4 worm cellular contexts compared by ENCODE assay signal in the genomic region with DNA sequence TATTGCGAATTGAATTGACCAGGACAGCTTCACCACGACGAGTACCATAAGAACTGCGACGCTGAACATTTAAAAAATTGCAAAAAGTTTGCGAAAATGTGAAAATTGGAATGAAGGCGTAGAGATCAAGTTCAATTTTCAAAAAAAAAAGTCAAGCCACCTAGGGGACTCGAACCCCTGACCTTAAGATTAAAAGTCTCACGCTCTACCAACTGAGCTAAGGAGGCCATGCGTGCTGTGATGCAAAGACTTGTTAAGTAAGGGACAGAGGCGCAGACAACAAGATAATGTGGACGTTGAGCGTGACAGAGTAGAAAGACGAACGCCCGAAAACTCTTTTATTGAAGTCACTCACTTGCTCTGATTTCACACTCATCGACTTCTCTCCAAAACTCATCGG.
TF ChIP-seq lines count a peak whose summit lies in the region.

No protein-coding gene starts in this region.

TF ChIP-seq in whole organism, L2 larva, 48 proteins besides CTCF, POLR2A, EP300 and RAD21 (continued from another document):
- TF ChIP-seq nhr-23 (tag; optimal IDR thresholded peaks at IDR 0.05; lab: Kevin White, UChicago) (no peak), nhr-6 (tag; optimal IDR thresholded peaks at IDR 0.05; lab: Kevin White, UChicago) (no peak), alr-1 (tag; optimal IDR thresholded peaks at IDR 0.05; lab: Kevin White, UChicago) (no peak), F13H6.1 (tag; optimal IDR thresholded peaks at IDR 0.05; lab: Kevin White, UChicago) (peak; percentile 42), egl-27 (tag; optimal IDR thresholded peaks at IDR 0.05; lab: Kevin White, UChicago) (peak; percentile 37), lsy-2 (tag; optimal IDR thresholded peaks at IDR 0.05; lab: Kevin White, UChicago) (peak; percentile 56 to 74), snpc-4 (tag; optimal IDR thresholded peaks at IDR 0.05; lab: Kevin White, UChicago) (no peak), nhr-10 (tag; optimal IDR thresholded peaks at IDR 0.05; lab: Kevin White, UChicago) (no peak), ceh-16 (tag; optimal IDR thresholded peaks at IDR 0.05; lab: Kevin White, UChicago) (no peak), mbf-1 (tag; optimal IDR thresholded peaks at IDR 0.05; lab: Kevin White, UChicago) (no peak), ZK546.5 (tag; optimal IDR thresholded peaks at IDR 0.05; lab: Kevin White, UChicago) (no peak), elt-1 (tag; optimal IDR thresholded peaks at IDR 0.05; lab: Kevin White, UChicago) (no peak), C34F6.9 (tag; optimal IDR thresholded peaks at IDR 0.05; lab: Kevin White, UChicago) (peak; percentile 65), sem-4 (tag; optimal IDR thresholded peaks at IDR 0.05; lab: Kevin White, UChicago) (no peak), nhr-237 (tag; optimal IDR thresholded peaks at IDR 0.05; lab: Kevin White, UChicago) (no peak), sma-9 (GFP tag; optimal IDR thresholded peaks at IDR 0.05; lab: Kevin White, UChicago) (peak; percentile 76), sma-9 (tag; optimal IDR thresholded peaks at IDR 0.05; lab: Kevin White, UChicago) (no peak), nhr-11 (tag; optimal IDR thresholded peaks at IDR 0.05; lab: Kevin White, UChicago) (peak; percentile 19), lin-13 (GFP tag; optimal IDR thresholded peaks at IDR 0.05; lab: Kevin White, UChicago) (peak; percentile 52), fos-1 (tag; optimal IDR thresholded peaks at IDR 0.05; lab: Kevin White, UChicago) (peak; percentile 38), ceh-82 (tag; optimal IDR thresholded peaks at IDR 0.05; lab: Kevin White, UChicago) (no peak), Y55F3AM.14 (GFP tag; optimal IDR thresholded peaks at IDR 0.05; lab: Kevin White, UChicago) (no peak), elt-3 (tag; optimal IDR thresholded peaks at IDR 0.05; lab: Kevin White, UChicago) (no peak), nhr-129 (tag; optimal IDR thresholded peaks at IDR 0.05; lab: Kevin White, UChicago) (peak; percentile 93), nhr-12 (tag; optimal IDR thresholded peaks at IDR 0.05; lab: Kevin White, UChicago) (no peak), gmeb-1 (tag; optimal IDR thresholded peaks at IDR 0.05; lab: Kevin White, UChicago) (peak; percentile 61)

TF ChIP-seq in whole organism, L4 larva, 104 proteins besides CTCF, POLR2A, EP300 and RAD21 (continued from another document and continues in another):
- TF ChIP-seq attf-4 (tag; optimal IDR thresholded peaks at IDR 0.05; lab: Kevin White, UChicago) (no peak), nhr-111 (GFP tag; optimal IDR thresholded peaks at IDR 0.05; lab: Kevin White, UChicago) (peak; percentile 80), dmd-9 (GFP tag; IDR thresholded peaks at IDR 0.05; lab: Robert Waterston, UW) (peak; percentile 63; the same call in 1 of the 2 replicates), sdz-12 (GFP tag; optimal IDR thresholded peaks at IDR 0.05; lab: Kevin White, UChicago) (no peak), snpc-1.2 (GFP tag; IDR thresholded peaks at IDR 0.05; lab: Robert Waterston, UW) (peak; percentile 79), zip-2 (tag; optimal IDR thresholded peaks at IDR 0.05; lab: Kevin White, UChicago) (no peak), rbr-2 (tag; optimal IDR thresholded peaks at IDR 0.05; lab: Kevin White, UChicago) (peak; percentile 67), lin-38 (GFP tag; IDR thresholded peaks at IDR 0.05; lab: Robert Waterston, UW) (peak; percentile 87), dmd-6 (GFP tag; IDR thresholded peaks at IDR 0.05; lab: Robert Waterston, UW) (peak; percentile 65), madf-9 (GFP tag; conservative IDR thresholded peaks at IDR 0.05; lab: Robert Waterston, UW) (peak; percentile 87), gei-8 (GFP tag; optimal IDR thresholded peaks at IDR 0.05; lab: Kevin White, UChicago) (peak; percentile 38), D1046.2 (GFP tag; IDR thresholded peaks at IDR 0.05; lab: Robert Waterston, UW) (0 out of 2 replicates have a peak, but pooled peaks have one; percentile 69), cey-2 (tag; optimal IDR thresholded peaks at IDR 0.05; lab: Kevin White, UChicago; ENCODE audit: borderline replicate concordance, insufficient read depth) (no peak), nhr-11 (tag; optimal IDR thresholded peaks at IDR 0.05; lab: Kevin White, UChicago) (peak; percentile 1), daf-16 (GFP tag; optimal IDR thresholded peaks at IDR 0.05; lab: Kevin White, UChicago) (peak in 1 of 2 experiments; percentile 72), daf-16 (tag; optimal IDR thresholded peaks at IDR 0.05; lab: Kevin White, UChicago) (peak; percentile 36), nhr-41 (GFP tag; IDR thresholded peaks at IDR 0.05; lab: Robert Waterston, UW) (peak; percentile 91), daf-19 (GFP tag; conservative IDR thresholded peaks at IDR 0.05; lab: Robert Waterston, UW) (peak; percentile 80), egl-27 (tag; optimal IDR thresholded peaks at IDR 0.05; lab: Kevin White, UChicago) (no peak), nhr-28 (tag; optimal IDR thresholded peaks at IDR 0.05; lab: Kevin White, UChicago) (peak; percentile 16), nhr-237 (tag; optimal IDR thresholded peaks at IDR 0.05; lab: Kevin White, UChicago) (no peak), mdl-1 (tag; optimal IDR thresholded peaks at IDR 0.05; lab: Kevin White, UChicago) (peak; percentile 19 to 36), lin-13 (GFP tag; optimal IDR thresholded peaks at IDR 0.05; lab: Kevin White, UChicago) (peak; percentile 73), lsy-2 (tag; optimal IDR thresholded peaks at IDR 0.05; lab: Kevin White, UChicago) (peak in 1 of 2 experiments; percentile 75), egl-43 (GFP tag; IDR thresholded peaks at IDR 0.05; lab: Robert Waterston, UW) (no peak; the same call in 1 of the 2 replicates), set-16 (GFP tag; IDR thresholded peaks at IDR 0.05; lab: Robert Waterston, UW) (no peak), vab-7 (GFP tag; IDR thresholded peaks at IDR 0.05; lab: Robert Waterston, UW) (peak; percentile 94), daf-12 (tag; optimal IDR thresholded peaks at IDR 0.05; lab: Kevin White, UChicago) (no peak), ceh-32 (tag; optimal IDR thresholded peaks at IDR 0.05; lab: Kevin White, UChicago; ENCODE audit: poor library complexity) (no peak), dpl-1 (GFP tag; optimal IDR thresholded peaks at IDR 0.05; lab: Kevin White, UChicago) (peak; percentile 50), dve-1 (tag; optimal IDR thresholded peaks at IDR 0.05; lab: Kevin White, UChicago; ENCODE audit: insufficient read depth) (peak; percentile 60), tag-97 (GFP tag; IDR thresholded peaks at IDR 0.05; lab: Robert Waterston, UW) (no peak), ctbp-1 (GFP tag; IDR thresholded peaks at IDR 0.05; lab: Robert Waterston, UW) (peak; percentile 85), ZK337.2 (GFP tag; IDR thresholded peaks at IDR 0.05; lab: Robert Waterston, UW) (0 out of 2 replicates have a peak, but pooled peaks have one; percentile 58)

TF ChIP-seq in whole organism, late embryonic, 69 proteins besides CTCF, POLR2A, EP300 and RAD21 (continued from another document and continues in another):
- TF ChIP-seq ahr-1 (tag; optimal IDR thresholded peaks at IDR 0.05; lab: Kevin White, UChicago) (no peak), tbx-2 (tag; optimal IDR thresholded peaks at IDR 0.05; lab: Kevin White, UChicago) (peak; percentile 70), fkh-10 (GFP tag; optimal IDR thresholded peaks at IDR 0.05; lab: Kevin White, UChicago) (no peak), ceh-9 (tag; optimal IDR thresholded peaks at IDR 0.05; lab: Kevin White, UChicago) (peak; percentile 47), zip-5 (tag; optimal IDR thresholded peaks at IDR 0.05; lab: Kevin White, UChicago) (peak; percentile 33), ttx-3 (tag; optimal IDR thresholded peaks at IDR 0.05; lab: Kevin White, UChicago) (peak; percentile 58), sox-2 (GFP tag; IDR thresholded peaks at IDR 0.05; lab: Robert Waterston, UW) (peak; percentile 66), pha-4 (tag; optimal IDR thresholded peaks at IDR 0.05; lab: Kevin White, UChicago) (no peak), gmeb-2 (tag; optimal IDR thresholded peaks at IDR 0.05; lab: Kevin White, UChicago) (peak; percentile 64), pros-1 (tag; optimal IDR thresholded peaks at IDR 0.05; lab: Kevin White, UChicago) (no peak), C08G9.2 (tag; optimal IDR thresholded peaks at IDR 0.05; lab: Kevin White, UChicago) (peak; percentile 52), eyg-1 (tag; optimal IDR thresholded peaks at IDR 0.05; lab: Kevin White, UChicago) (peak; percentile 50), pag-3 (tag; optimal IDR thresholded peaks at IDR 0.05; lab: Kevin White, UChicago; ENCODE audit: borderline replicate concordance) (no peak), ceh-19 (GFP tag; optimal IDR thresholded peaks at IDR 0.05; lab: Kevin White, UChicago) (peak; percentile 36), unc-55 (GFP tag; optimal IDR thresholded peaks at IDR 0.05; lab: Kevin White, UChicago) (no peak), pat-9 (tag; optimal IDR thresholded peaks at IDR 0.05; lab: Kevin White, UChicago) (peak; percentile 69), hlh-13 (GFP tag; optimal IDR thresholded peaks at IDR 0.05; lab: Kevin White, UChicago) (no peak), odd-2 (tag; optimal IDR thresholded peaks at IDR 0.05; lab: Kevin White, UChicago) (no peak), sdc-2 (tag; optimal IDR thresholded peaks at IDR 0.05; lab: Kevin White, UChicago) (peak; percentile 68), hlh-8 (tag; optimal IDR thresholded peaks at IDR 0.05; lab: Kevin White, UChicago) (peak; percentile 53), C38D4.7 (GFP tag; optimal IDR thresholded peaks at IDR 0.05; lab: Kevin White, UChicago) (peak; percentile 69), nfya-1 (tag; optimal IDR thresholded peaks at IDR 0.05; lab: Kevin White, UChicago) (peak; percentile 54), ceh-24 (tag; optimal IDR thresholded peaks at IDR 0.05; lab: Kevin White, UChicago) (no peak), ceh-6 (GFP tag; optimal IDR thresholded peaks at IDR 0.05; lab: Kevin White, UChicago) (peak; percentile 61), ets-4 (tag; optimal IDR thresholded peaks at IDR 0.05; lab: Kevin White, UChicago) (no peak), dve-1 (tag; optimal IDR thresholded peaks at IDR 0.05; lab: Kevin White, UChicago) (peak; percentile 47), Y22D7AL.16 (tag; optimal IDR thresholded peaks at IDR 0.05; lab: Kevin White, UChicago) (peak; percentile 54), elt-4 (tag; optimal IDR thresholded peaks at IDR 0.05; lab: Kevin White, UChicago) (no peak), ceh-34 (tag; optimal IDR thresholded peaks at IDR 0.05; lab: Kevin White, UChicago) (peak; percentile 55), K02D7.2 (tag; optimal IDR thresholded peaks at IDR 0.05; lab: Kevin White, UChicago) (peak; percentile 52), K09A11.1 (tag; optimal IDR thresholded peaks at IDR 0.05; lab: Kevin White, UChicago; ENCODE audit: insufficient read depth) (peak; percentile 54), pax-1 (tag; optimal IDR thresholded peaks at IDR 0.05; lab: Kevin White, UChicago) (no peak), elt-2 (tag; optimal IDR thresholded peaks at IDR 0.05; lab: Kevin White, UChicago) (peak; percentile 72), nhr-232 (tag; optimal IDR thresholded peaks at IDR 0.05; lab: Kevin White, UChicago) (peak; percentile 79), ceh-30 (tag; optimal IDR thresholded peaks at IDR 0.05; lab: Kevin White, UChicago) (no peak), dmd-4 (tag; optimal IDR thresholded peaks at IDR 0.05; lab: Kevin White, UChicago; ENCODE audit: borderline replicate concordance) (peak; percentile 57), T23F11.4 (GFP tag; optimal IDR thresholded peaks at IDR 0.05; lab: Kevin White, UChicago) (peak; percentile 58), lim-6 (tag; optimal IDR thresholded peaks at IDR 0.05; lab: Kevin White, UChicago) (no peak)

TF ChIP-seq in whole organism, mixed stage, embryonic, 35 proteins besides CTCF, POLR2A, EP300 and RAD21 (continued from another document):
- TF ChIP-seq ceh-83 (GFP tag; optimal IDR thresholded peaks at IDR 0.05; lab: Kevin White, UChicago) (peak; percentile 81), lin-32 (GFP tag; optimal IDR thresholded peaks at IDR 0.05; lab: Kevin White, UChicago) (peak; percentile 60), blmp-1 (tag; optimal IDR thresholded peaks at IDR 0.05; lab: Kevin White, UChicago) (no peak), ham-2 (GFP tag; optimal IDR thresholded peaks at IDR 0.05; lab: Kevin White, UChicago) (peak; percentile 41), ztf-11 (tag; optimal IDR thresholded peaks at IDR 0.05; lab: Kevin White, UChicago) (peak; percentile 32), sem-2 (GFP tag; optimal IDR thresholded peaks at IDR 0.05; lab: Kevin White, UChicago) (peak; percentile 68), ces-1 (GFP tag; optimal IDR thresholded peaks at IDR 0.05; lab: Kevin White, UChicago) (peak; percentile 56)
